Fruit fly (Drosophila melanogaster) whole organism, embryonic: ENCODE results near the gene Ras85D.

Experiments
- Ada2b ChIP-seq: fragments of 200-800 bp; sonication (Bioruptor generic); IDR thresholded peaks from 2 replicates; pipeline ENCODE4 v1.3.6; 2022; ENCODE audit warnings: missing biosample characterization, missing genetic modification characterization
- Awh ChIP-seq: fragments of 200-800 bp; sonication (Bioruptor generic); IDR thresholded peaks from 2 replicates; pipeline ENCODE4, ENCODE4 v1.3.6; 2022; ENCODE audit warnings: missing biosample characterization, missing genetic modification characterization
- CG10431 ChIP-seq: fragments of 200-800 bp; sonication (Bioruptor generic); optimal IDR thresholded peaks from 3 replicates; lab custom pipeline; 2018; ENCODE audit warnings: missing biosample characterization, mild to moderate bottlenecking, missing genetic modification characterization
- CG11560 ChIP-seq: fragments of 200-800 bp; sonication (Bioruptor generic); IDR thresholded peaks from 3 replicates; pipeline ENCODE4 v1.3.6; 2022; ENCODE audit warnings: missing biosample characterization, missing genetic modification characterization
- CG12236 ChIP-seq: fragments of 200-800 bp; sonication (Bioruptor generic); optimal IDR thresholded peaks from 2 replicates; lab custom pipeline; 2016; ENCODE audit warnings: missing biosample characterization, missing genetic modification characterization
- CG13287 ChIP-seq: fragments of 200-800 bp; sonication (Bioruptor generic); IDR thresholded peaks from 2 replicates; pipeline ENCODE4 v1.3.6; 2022; ENCODE audit warnings: missing biosample characterization, missing genetic modification characterization; ENCODE audit not compliant: partially characterized antibody
- CG16863 ChIP-seq: fragments of 200-800 bp; sonication (Bioruptor generic); optimal IDR thresholded peaks from 3 replicates; lab custom pipeline; 2016; ENCODE audit warnings: missing biosample characterization, missing genetic modification characterization
- CG1792 ChIP-seq: fragments of 200-800 bp; sonication (Bioruptor generic); optimal IDR thresholded peaks from 2 replicates; lab custom pipeline; 2016; ENCODE audit warnings: missing biosample characterization, missing genetic modification characterization
- CG18599 ChIP-seq: fragments of 200-800 bp; sonication (Bioruptor generic); optimal IDR thresholded peaks from 3 replicates; lab custom pipeline; 2017; ENCODE audit warnings: missing biosample characterization, missing genetic modification characterization, mild to moderate bottlenecking, moderate library complexity, missing genetic modification reagents
- CG31388 ChIP-seq: fragments of 200-800 bp; sonication (Bioruptor generic); optimal IDR thresholded peaks from 2 replicates; lab custom pipeline; 2016; ENCODE audit warnings: missing biosample characterization, missing genetic modification characterization
- CG3281 ChIP-seq: fragments of 200-800 bp; sonication (Bioruptor generic); optimal IDR thresholded peaks from 3 replicates; lab custom pipeline; 2017; ENCODE audit warnings: missing biosample characterization, mild to moderate bottlenecking, missing genetic modification characterization
- CG3995 ChIP-seq: fragments of 200-800 bp; sonication (Bioruptor generic); optimal IDR thresholded peaks from 3 replicates; lab custom pipeline; 2016; ENCODE audit warnings: missing biosample characterization, missing genetic modification characterization
- CG4360 ChIP-seq: fragments of 200-800 bp; sonication (Bioruptor generic); IDR thresholded peaks from 2 replicates; pipeline ENCODE4 v1.3.6; 2022; ENCODE audit warnings: missing biosample characterization, missing genetic modification characterization
- CG4707 ChIP-seq: fragments of 200-800 bp; sonication (Bioruptor generic); optimal IDR thresholded peaks from 2 replicates; lab custom pipeline; 2018; ENCODE audit warnings: missing biosample characterization, mild to moderate bottlenecking, missing genetic modification characterization, moderate library complexity
- CG6272 ChIP-seq: fragments of 200-800 bp; sonication (Bioruptor generic); IDR thresholded peaks from 2 replicates; pipeline ENCODE4 v1.3.6; 2022; ENCODE audit warnings: missing biosample characterization, missing genetic modification characterization
- CG6765 ChIP-seq: fragments of 200-800 bp; sonication (Bioruptor generic); optimal IDR thresholded peaks from 3 replicates; lab custom pipeline; 2017; ENCODE audit warnings: missing biosample characterization, mild to moderate bottlenecking, missing genetic modification characterization
- CG7928 ChIP-seq: fragments of 200-800 bp; sonication (Bioruptor generic); optimal IDR thresholded peaks from 2 replicates; lab custom pipeline; 2017; ENCODE audit warnings: missing biosample characterization, mild to moderate bottlenecking, missing genetic modification characterization
- CG8478 ChIP-seq: fragments of >200 bp; optimal IDR thresholded peaks from 2 replicates; lab custom pipeline; 2018
- CG9932 ChIP-seq: fragments of 200-800 bp; sonication (Bioruptor generic); IDR thresholded peaks from 2 replicates; pipeline ENCODE4 v1.3.6; 2022; ENCODE audit warnings: missing biosample characterization, missing genetic modification characterization
- ERR ChIP-seq: fragments of 200-800 bp; sonication (Bioruptor generic); optimal IDR thresholded peaks from 2 replicates; lab custom pipeline; 2016; ENCODE audit warnings: missing biosample characterization, missing genetic modification characterization
- Mad ChIP-seq: fragments of 200-800 bp; sonication (Bioruptor generic); optimal IDR thresholded peaks from 2 replicates; lab custom pipeline; 2016; ENCODE audit warnings: missing biosample characterization, missing genetic modification characterization
- NK7.1 ChIP-seq: fragments of 200-800 bp; sonication (Bioruptor generic); optimal IDR thresholded peaks from 3 replicates; lab custom pipeline; 2016; ENCODE audit warnings: missing biosample characterization, missing genetic modification characterization
- PHDP ChIP-seq: fragments of 200-800 bp; sonication (Bioruptor generic); optimal IDR thresholded peaks from 3 replicates; lab custom pipeline; 2018; ENCODE audit warnings: missing biosample characterization, mild to moderate bottlenecking, missing genetic modification characterization, moderate library complexity
- Side ChIP-seq: fragments of 200-800 bp; sonication (Bioruptor generic); optimal IDR thresholded peaks from 2 replicates; lab custom pipeline; 2016; ENCODE audit warnings: missing biosample characterization, missing genetic modification characterization
- Six4 ChIP-seq: fragments of 200-800 bp; sonication (Bioruptor generic); optimal IDR thresholded peaks from 2 replicates; lab custom pipeline; 2016; ENCODE audit warnings: missing biosample characterization, missing genetic modification characterization
- Ssrp ChIP-seq: fragments of 200-800 bp; sonication (Bioruptor generic); optimal IDR thresholded peaks from 2 replicates; lab custom pipeline; 2018; ENCODE audit warnings: missing biosample characterization, mild to moderate bottlenecking, missing genetic modification characterization, moderate library complexity
- Tbp ChIP-seq: fragments of >200 bp; optimal IDR thresholded peaks from 2 replicates; lab custom pipeline; 2018; ENCODE audit warnings: missing biosample characterization, missing genetic modification characterization
- Usf ChIP-seq: fragments of 200-800 bp; sonication (Bioruptor generic); optimal IDR thresholded peaks from 2 replicates; lab custom pipeline; 2017; ENCODE audit warnings: missing genotype, missing biosample characterization, missing genetic modification characterization
- bowl ChIP-seq: fragments of 200-800 bp; sonication (Bioruptor generic); IDR thresholded peaks from 2 replicates; pipeline ENCODE4 v1.3.6; 2022; ENCODE audit warnings: missing biosample characterization, missing genetic modification characterization
- cas ChIP-seq: fragments of 200-800 bp; sonication (Bioruptor generic); IDR thresholded peaks from 2 replicates; pipeline ENCODE4 v1.3.6; 2022; ENCODE audit warnings: missing biosample characterization, missing genetic modification characterization
- dimm ChIP-seq: fragments of 200-800 bp; sonication (Bioruptor generic); IDR thresholded peaks from 2 replicates; pipeline ENCODE4 v1.3.6; 2022; ENCODE audit warnings: missing biosample characterization, missing genetic modification characterization
- eyg ChIP-seq: fragments of 200-800 bp; sonication (Bioruptor generic); optimal IDR thresholded peaks from 3 replicates; lab custom pipeline; 2016; ENCODE audit warnings: missing biosample characterization, missing genetic modification characterization
- hth ChIP-seq: fragments of >200 bp; optimal IDR thresholded peaks from 2 replicates; lab custom pipeline; 2017; ENCODE audit warnings: inconsistent platforms
- inv ChIP-seq: fragments of 200-800 bp; sonication (Bioruptor generic); IDR thresholded peaks from 2 replicates; pipeline ENCODE4 v1.3.6; 2022; ENCODE audit warnings: missing biosample characterization, missing genetic modification characterization; ENCODE audit not compliant: partially characterized antibody
- kah ChIP-seq: fragments of 200-800 bp; sonication (Bioruptor generic); optimal IDR thresholded peaks from 2 replicates; lab custom pipeline; 2018; ENCODE audit warnings: missing biosample characterization, mild to moderate bottlenecking, missing genetic modification characterization
- lola ChIP-seq, 3 experiments: fragments of >200 bp in 2 of 3; fragments of 200-800 bp in 1 of 3; sonication (Bioruptor generic) in 1 of 3; optimal IDR thresholded peaks; 2 replicates each; lab custom pipeline; 2017 to 2019; ENCODE audit warnings: missing biosample characterization in 3 of 3, missing genetic modification characterization in 3 of 3, mild to moderate bottlenecking in 1 of 3, moderate library complexity in 1 of 3
- maf-S ChIP-seq: fragments of 200-800 bp; sonication (Bioruptor generic); optimal IDR thresholded peaks from 2 replicates; lab custom pipeline; 2016; ENCODE audit warnings: missing biosample characterization, missing genetic modification characterization
- nerfin-1 ChIP-seq: fragments of 200-800 bp; sonication (Bioruptor generic); optimal IDR thresholded peaks from 3 replicates; lab custom pipeline; 2019; ENCODE audit warnings: missing biosample characterization, mild to moderate bottlenecking, missing genetic modification characterization, moderate library complexity
- nmo ChIP-seq: fragments of 200-800 bp; sonication (Bioruptor generic); optimal IDR thresholded peaks from 2 replicates; lab custom pipeline; 2018; ENCODE audit warnings: missing biosample characterization, mild to moderate bottlenecking, missing genetic modification characterization, moderate library complexity
- p53 ChIP-seq: fragments of 200-800 bp; sonication (Bioruptor generic); optimal IDR thresholded peaks from 2 replicates; lab custom pipeline; 2016; ENCODE audit warnings: missing biosample characterization, missing genetic modification characterization
- pb ChIP-seq: fragments of 200-800 bp; sonication (Bioruptor generic); optimal IDR thresholded peaks from 3 replicates; lab custom pipeline; 2016; ENCODE audit warnings: missing biosample characterization, missing genetic modification characterization
- pum ChIP-seq: fragments of 200-800 bp; sonication (Bioruptor generic); optimal IDR thresholded peaks from 2 replicates; lab custom pipeline; 2016; ENCODE audit warnings: missing biosample characterization, missing genetic modification characterization
- ranshi ChIP-seq: fragments of 200-800 bp; sonication (Bioruptor generic); IDR thresholded peaks from 2 replicates; pipeline ENCODE4 v1.3.6; 2022; ENCODE audit warnings: missing biosample characterization, missing genetic modification characterization
- scrt ChIP-seq: fragments of 200-800 bp; sonication (Bioruptor generic); optimal IDR thresholded peaks from 2 replicates; lab custom pipeline; 2018; ENCODE audit warnings: missing biosample characterization, mild to moderate bottlenecking, missing genetic modification characterization, moderate library complexity
- so ChIP-seq: fragments of 200-800 bp; sonication (Bioruptor generic); IDR thresholded peaks from 3 replicates; pipeline ENCODE4 v1.3.6; 2022; ENCODE audit warnings: missing biosample characterization, missing genetic modification characterization
- tna ChIP-seq: fragments of 200-800 bp; sonication (Bioruptor generic); IDR thresholded peaks from 2 replicates; pipeline ENCODE4 v1.3.6; 2022; ENCODE audit warnings: missing biosample characterization, missing genetic modification characterization; ENCODE audit not compliant: partially characterized antibody
- wdn ChIP-seq: fragments of 200-800 bp; sonication (Bioruptor generic); IDR thresholded peaks from 2 replicates; pipeline ENCODE4 v1.3.6; 2022; ENCODE audit warnings: missing biosample characterization, missing genetic modification characterization
- wek ChIP-seq: fragments of 200-800 bp; sonication (Bioruptor generic); optimal IDR thresholded peaks from 3 replicates; lab custom pipeline; 2018; ENCODE audit warnings: missing biosample characterization, mild to moderate bottlenecking, missing genetic modification characterization, moderate library complexity
- z ChIP-seq: fragments of 200-800 bp; sonication (Bioruptor generic); IDR thresholded peaks from 3 replicates; pipeline ENCODE4 v1.3.6; 2022; ENCODE audit warnings: missing biosample characterization, missing genetic modification characterization

Gene Ras85D

DNA sequence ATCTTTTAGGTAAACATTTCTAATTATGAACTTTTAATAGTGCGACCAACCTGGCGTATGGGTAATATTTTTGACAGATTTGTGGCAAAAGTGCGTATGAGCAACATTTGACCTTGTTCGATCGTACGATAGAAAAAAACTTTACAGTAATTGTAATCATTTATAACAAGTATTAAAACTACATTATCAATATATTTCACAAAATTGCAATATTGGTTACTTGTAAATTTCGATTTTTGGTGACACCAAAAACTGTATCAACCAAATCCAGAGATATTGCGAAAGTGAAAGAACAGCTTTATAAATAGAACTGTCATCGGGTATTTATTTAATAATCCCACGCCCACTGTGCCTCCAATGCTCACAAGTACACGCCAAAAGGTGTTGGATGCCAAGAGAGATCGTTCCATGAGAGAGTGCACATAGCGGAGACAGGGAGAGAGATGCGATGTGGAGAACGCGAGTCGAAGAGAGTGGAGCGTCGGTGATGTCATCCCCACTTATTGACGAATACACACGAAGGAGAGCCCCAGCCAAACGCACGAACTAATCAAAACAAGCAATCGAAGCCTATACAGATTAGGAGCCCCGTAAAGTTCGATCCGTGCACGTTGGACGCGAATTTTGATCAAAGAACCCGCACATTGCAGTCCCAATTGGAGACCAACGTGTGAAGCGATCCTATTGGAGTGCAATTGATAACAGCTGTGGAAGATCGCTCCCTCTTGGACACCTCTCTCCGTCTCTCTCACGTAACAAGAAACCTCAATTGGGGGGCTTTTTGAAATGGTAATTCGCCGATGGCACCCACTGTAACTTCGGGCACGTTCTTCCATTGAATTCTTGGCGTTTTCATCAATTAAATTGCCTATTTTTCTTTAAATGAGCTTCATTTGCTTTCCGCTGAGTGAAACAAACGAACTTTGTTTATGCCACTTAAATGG is 20.6 kb upstream of the Ras85D start (continued):
- peak; percentile 90 for TF ChIP-seq Side (GFP tag; lab: Kevin White, UChicago)
- peak; percentile 62 for TF ChIP-seq wek
- TF ChIP-seq CG4360: 0 out of 2 replicates have a peak, but pooled peaks have one; percentile 41
- TF ChIP-seq PHDP (tag; lab: Kevin White, UChicago): peak; percentile 94
- TF ChIP-seq so (GFP tag; lab: Robert Waterston, UW): peak; percentile 87; the same call in 2 of the 3 replicates
- TF ChIP-seq hth (lab: Kevin White, UChicago): no peak
- TF ChIP-seq CG11560 (tag; lab: Robert Waterston, UW): peak; percentile 71
- TF ChIP-seq Ada2b: peak; percentile 83
- TF ChIP-seq pb (GFP tag; lab: Kevin White, UChicago): peak; percentile 91
- TF ChIP-seq CG9932: peak; percentile 89
- TF ChIP-seq CG31388 (GFP tag; lab: Kevin White, UChicago): peak; percentile 87
- TF ChIP-seq Awh: peak; percentile 66; the same call in 1 of the 2 replicates
- TF ChIP-seq CG4707: peak; percentile 81
- TF ChIP-seq CG3281 (GFP tag; lab: Kevin White, UChicago): peak; percentile 98
- TF ChIP-seq CG6765 (GFP tag; lab: Kevin White, UChicago): peak; percentile 97
- peak; percentile 93 for TF ChIP-seq maf-S (GFP tag; lab: Kevin White, UChicago)
- TF ChIP-seq ERR: peak; percentile 86
- peak; percentile 97 for TF ChIP-seq CG18599 (GFP tag; lab: Kevin White, UChicago)
- TF ChIP-seq NK7.1: peak; percentile 87
- TF ChIP-seq Ssrp (tag; lab: Kevin White, UChicago): peak; percentile 92
- TF ChIP-seq CG12236 (GFP tag; lab: Kevin White, UChicago): peak; percentile 69
- TF ChIP-seq pum (GFP tag; lab: Kevin White, UChicago): peak; percentile 91
- TF ChIP-seq bowl (GFP tag; lab: Robert Waterston, UW): peak; percentile 40; the same call in 1 of the 2 replicates
- peak; percentile 80; the same call in 1 of the 2 replicates for TF ChIP-seq ranshi
- peak; percentile 86 for TF ChIP-seq CG1792 (GFP tag; lab: Kevin White, UChicago)
- TF ChIP-seq Mad: peak; percentile 92
- 0 out of 3 replicates have a peak, but pooled peaks have one; percentile 5 for TF ChIP-seq z (GFP tag; lab: Robert Waterston, UW)
- peak; percentile 40 for TF ChIP-seq dimm
- TF ChIP-seq CG10431 (GFP tag; lab: Kevin White, UChicago): peak; percentile 91
- no peak for TF ChIP-seq CG8478
- TF ChIP-seq tna (GFP tag; lab: Robert Waterston, UW): no peak
- TF ChIP-seq nerfin-1 (tag; lab: Kevin White, UChicago): peak; percentile 94
- peak; percentile 92 for TF ChIP-seq scrt
- TF ChIP-seq Six4 (GFP tag; lab: Kevin White, UChicago): peak; percentile 94
- peak; percentile 85 for TF ChIP-seq eyg (GFP tag; lab: Kevin White, UChicago)
- TF ChIP-seq cas (GFP tag; lab: Robert Waterston, UW): peak; percentile 61
- no peak for TF ChIP-seq Tbp (GFP tag; lab: Kevin White, UChicago)
- peak in 1 of 3 experiments; percentile 95 for TF ChIP-seq lola (GFP tag; optimal IDR thresholded peaks at IDR 0.05; lab: Kevin White, UChicago)
- peak; percentile 90 for TF ChIP-seq kah (GFP tag; lab: Kevin White, UChicago)
- peak; percentile 96 for TF ChIP-seq Usf (GFP tag; lab: Kevin White, UChicago)
- peak; percentile 72 for TF ChIP-seq p53 (GFP tag; lab: Kevin White, UChicago)
- TF ChIP-seq CG7928 (GFP tag; lab: Kevin White, UChicago): peak; percentile 78
- TF ChIP-seq nmo (GFP tag; lab: Kevin White, UChicago): peak; percentile 98
- TF ChIP-seq CG3995 (GFP tag; lab: Kevin White, UChicago): peak; percentile 79
- peak; percentile 82 for TF ChIP-seq CG6272
- peak; percentile 84 for TF ChIP-seq wdn (GFP tag; lab: Robert Waterston, UW)
- TF ChIP-seq CG16863 (GFP tag; lab: Kevin White, UChicago): peak; percentile 90
- no peak; the same call in 1 of the 2 replicates for TF ChIP-seq CG13287
- 0 out of 2 replicates have a peak, but pooled peaks have one; percentile 33 for TF ChIP-seq inv
